Worm (Caenorhabditis elegans) whole organism, late embryonic: ENCODE measurements around the gene ttll-11.
A peak's percentile ranks its signal among the peaks of the same experiment; 100 is the strongest.

Experiments used
- C08G9.2 ChIP-seq: sonication (generic microtip); optimal IDR thresholded peaks from 2 replicates; lab custom pipeline; 2016; ENCODE audit warnings: mild to moderate bottlenecking, missing genetic modification characterization, moderate library complexity, missing compliant biosample characterization
- K02D7.2 ChIP-seq: sonication (generic microtip); optimal IDR thresholded peaks from 2 replicates; lab custom pipeline; 2017; ENCODE audit warnings: mild to moderate bottlenecking, missing genetic modification characterization, missing compliant biosample characterization
- K09A11.1 ChIP-seq: sonication (generic microtip); optimal IDR thresholded peaks from 2 replicates; lab custom pipeline; 2017; ENCODE audit warnings: antibody characterized with exemption, mild to moderate bottlenecking, missing genetic modification characterization, missing compliant biosample characterization; ENCODE audit not compliant: insufficient read depth
- Y22D7AL.16 ChIP-seq: sonication (generic microtip); optimal IDR thresholded peaks from 2 replicates; lab custom pipeline; 2016; ENCODE audit warnings: missing genetic modification characterization, missing compliant biosample characterization
- ama-1 ChIP-seq: fragments of 150-350 bp; optimal IDR thresholded peaks from 2 replicates; lab custom pipeline; 2014
- ceh-14 ChIP-seq: sonication (generic microtip); optimal IDR thresholded peaks from 2 replicates; lab custom pipeline; 2016; ENCODE audit warnings: missing genotype, missing genetic modification characterization, missing compliant biosample characterization
- ceh-19 ChIP-seq: fragments of 200-800 bp; sonication (Bioruptor generic); optimal IDR thresholded peaks from 2 replicates; lab custom pipeline; 2018; ENCODE audit warnings: mild to moderate bottlenecking, missing genetic modification characterization, missing compliant biosample characterization
- ceh-22 ChIP-seq: sonication (generic microtip); optimal IDR thresholded peaks from 2 replicates; lab custom pipeline; 2017; ENCODE audit warnings: missing biosample characterization, missing genetic modification characterization
- ceh-30 ChIP-seq: fragments of 150-350 bp; optimal IDR thresholded peaks from 2 replicates; lab custom pipeline; 2014; ENCODE audit warnings: missing biosample characterization, missing genetic modification characterization
- ceh-45 ChIP-seq: fragments of 200-800 bp; sonication (Bioruptor generic); IDR thresholded peaks from 2 replicates; pipeline ENCODE4 v1.3.6; 2022; ENCODE audit warnings: missing genetic modification reagents, missing genetic modification characterization, missing compliant biosample characterization
- ceh-48 ChIP-seq: sonication (generic microtip); optimal IDR thresholded peaks from 2 replicates; lab custom pipeline; 2016; ENCODE audit warnings: missing genetic modification characterization, inconsistent platforms, missing compliant biosample characterization
- ceh-9 ChIP-seq: sonication (generic microtip); optimal IDR thresholded peaks from 2 replicates; lab custom pipeline; 2016; ENCODE audit warnings: mild to moderate bottlenecking, missing genetic modification characterization, inconsistent platforms, missing compliant biosample characterization
- elt-2 ChIP-seq: sonication (generic microtip); optimal IDR thresholded peaks from 2 replicates; lab custom pipeline; 2016; ENCODE audit warnings: missing genetic modification reagents, missing genetic modification characterization, missing compliant biosample characterization
- ets-4 ChIP-seq: sonication (generic microtip); optimal IDR thresholded peaks from 2 replicates; lab custom pipeline; 2016; ENCODE audit warnings: missing genetic modification characterization, missing compliant biosample characterization
- fkh-10 ChIP-seq: fragments of 150-350 bp; optimal IDR thresholded peaks from 2 replicates; lab custom pipeline; 2014; ENCODE audit warnings: missing biosample characterization, missing genetic modification reagents, missing genetic modification characterization
- fkh-6 ChIP-seq: sonication (generic microtip); optimal IDR thresholded peaks from 2 replicates; lab custom pipeline; 2016; ENCODE audit warnings: missing genetic modification characterization, missing compliant biosample characterization
- gmeb-2 ChIP-seq: sonication (generic microtip); optimal IDR thresholded peaks from 2 replicates; lab custom pipeline; 2016; ENCODE audit warnings: missing genetic modification characterization, inconsistent platforms, missing compliant biosample characterization
- hlh-13 ChIP-seq: fragments of 200-800 bp; sonication (Bioruptor generic); optimal IDR thresholded peaks from 2 replicates; lab custom pipeline; 2018; ENCODE audit warnings: mild to moderate bottlenecking, missing genetic modification characterization, missing compliant biosample characterization
- hlh-15 ChIP-seq: sonication (generic microtip); optimal IDR thresholded peaks from 2 replicates; lab custom pipeline; 2016; ENCODE audit warnings: missing genetic modification characterization, missing compliant biosample characterization
- hlh-30 ChIP-seq: sonication (generic microtip); optimal IDR thresholded peaks from 2 replicates; lab custom pipeline; 2017; ENCODE audit warnings: antibody characterized with exemption, missing genetic modification characterization, missing compliant biosample characterization; ENCODE audit not compliant: insufficient read depth
- hlh-6 ChIP-seq: sonication (generic microtip); optimal IDR thresholded peaks from 2 replicates; lab custom pipeline; 2016; ENCODE audit warnings: missing genotype, missing genetic modification characterization, missing compliant biosample characterization
- hlh-8 ChIP-seq: sonication (generic microtip); optimal IDR thresholded peaks from 2 replicates; lab custom pipeline; 2016; ENCODE audit warnings: missing genotype, missing genetic modification characterization, missing compliant biosample characterization
- mec-3 ChIP-seq: sonication (generic microtip); optimal IDR thresholded peaks from 2 replicates; lab custom pipeline; 2016; ENCODE audit warnings: borderline replicate concordance, missing genetic modification characterization, missing compliant biosample characterization
- nfya-1 ChIP-seq: sonication (generic microtip); optimal IDR thresholded peaks from 2 replicates; lab custom pipeline; 2017; ENCODE audit warnings: missing genetic modification characterization, mild to moderate bottlenecking, missing compliant biosample characterization, antibody characterized with exemption, moderate library complexity
- nhr-11 ChIP-seq: fragments of 150-350 bp; optimal IDR thresholded peaks from 2 replicates; lab custom pipeline; 2014; ENCODE audit warnings: missing biosample characterization, missing genetic modification characterization
- nhr-232 ChIP-seq: sonication (generic microtip); optimal IDR thresholded peaks from 2 replicates; lab custom pipeline; 2016; ENCODE audit warnings: missing genetic modification characterization, missing compliant biosample characterization
- pag-3 ChIP-seq: sonication (generic microtip); optimal IDR thresholded peaks from 2 replicates; lab custom pipeline; 2016; ENCODE audit warnings: missing compliant biosample characterization, missing genetic modification characterization, borderline replicate concordance
- pat-9 ChIP-seq: fragments of 200-800 bp; sonication (Bioruptor generic); optimal IDR thresholded peaks from 2 replicates; lab custom pipeline; 2018; ENCODE audit warnings: mild to moderate bottlenecking, missing genetic modification characterization, moderate library complexity, missing compliant biosample characterization
- pax-1 ChIP-seq: fragments of 150-350 bp; optimal IDR thresholded peaks from 2 replicates; lab custom pipeline; 2014; ENCODE audit warnings: missing biosample characterization, missing genetic modification characterization
- pha-4 ChIP-seq: fragments of 150-350 bp; optimal IDR thresholded peaks from 2 replicates; lab custom pipeline; 2018; ENCODE audit warnings: missing biosample characterization, missing genetic modification reagents, missing genetic modification characterization
- pqm-1 ChIP-seq: sonication (generic microtip); optimal IDR thresholded peaks from 2 replicates; lab custom pipeline; 2016; ENCODE audit warnings: missing genetic modification characterization, missing compliant biosample characterization
- ref-2 ChIP-seq: sonication (generic microtip); optimal IDR thresholded peaks from 2 replicates; lab custom pipeline; 2016; ENCODE audit warnings: missing genetic modification characterization, missing compliant biosample characterization
- rnt-1 ChIP-seq: sonication (generic microtip); optimal IDR thresholded peaks from 2 replicates; lab custom pipeline; 2016; ENCODE audit warnings: missing genetic modification characterization, missing compliant biosample characterization
- sdc-2 ChIP-seq: sonication (generic microtip); optimal IDR thresholded peaks from 2 replicates; lab custom pipeline; 2016; ENCODE audit warnings: missing genotype, missing genetic modification characterization, missing compliant biosample characterization
- sox-2 ChIP-seq: fragments of 200-800 bp; sonication (Bioruptor generic); IDR thresholded peaks from 2 replicates; pipeline ENCODE4 v1.3.6; 2022; ENCODE audit warnings: missing genetic modification reagents, missing genetic modification characterization, missing compliant biosample characterization
- sox-4 ChIP-seq: sonication (generic microtip); optimal IDR thresholded peaks from 2 replicates; lab custom pipeline; 2017; ENCODE audit warnings: mild to moderate bottlenecking, missing genetic modification characterization, inconsistent platforms, missing compliant biosample characterization
- syd-9 ChIP-seq: sonication (generic microtip); optimal IDR thresholded peaks from 2 replicates; lab custom pipeline; 2016; ENCODE audit warnings: mild to moderate bottlenecking, missing genetic modification characterization, moderate library complexity, missing compliant biosample characterization
- tbx-2 ChIP-seq: sonication (generic microtip); optimal IDR thresholded peaks from 2 replicates; lab custom pipeline; 2016; ENCODE audit warnings: missing genetic modification characterization, missing compliant biosample characterization
- tbx-7 ChIP-seq: sonication (generic microtip); optimal IDR thresholded peaks from 2 replicates; lab custom pipeline; 2016; ENCODE audit warnings: missing genotype, missing genetic modification characterization, missing compliant biosample characterization
- unc-42 ChIP-seq: sonication (generic microtip); optimal IDR thresholded peaks from 2 replicates; lab custom pipeline; 2016; ENCODE audit warnings: missing genotype, missing genetic modification characterization, missing compliant biosample characterization
- unc-86 ChIP-seq: sonication (generic microtip); optimal IDR thresholded peaks from 2 replicates; lab custom pipeline; 2016; ENCODE audit warnings: missing genetic modification characterization, missing compliant biosample characterization
- ztf-16 ChIP-seq: sonication (generic microtip); optimal IDR thresholded peaks from 2 replicates; lab custom pipeline; 2017; ENCODE audit warnings: missing genetic modification characterization, missing compliant biosample characterization

Gene ttll-11

ce11 chrIV:8730469-8730868 lies 32.9 kb downstream of the ttll-11 start, which contains the start of gene F21D5.3:
F21D5.3 (plus strand) TSS chrIV:8730815.
- TF ChIP-seq fkh-10 (GFP tag; lab: Kevin White, UChicago) (no peak), pat-9 (no peak), hlh-30 (tag; lab: Kevin White, UChicago) (no peak), elt-2 (tag; lab: Kevin White, UChicago) (peak; percentile 55)

DNA sequence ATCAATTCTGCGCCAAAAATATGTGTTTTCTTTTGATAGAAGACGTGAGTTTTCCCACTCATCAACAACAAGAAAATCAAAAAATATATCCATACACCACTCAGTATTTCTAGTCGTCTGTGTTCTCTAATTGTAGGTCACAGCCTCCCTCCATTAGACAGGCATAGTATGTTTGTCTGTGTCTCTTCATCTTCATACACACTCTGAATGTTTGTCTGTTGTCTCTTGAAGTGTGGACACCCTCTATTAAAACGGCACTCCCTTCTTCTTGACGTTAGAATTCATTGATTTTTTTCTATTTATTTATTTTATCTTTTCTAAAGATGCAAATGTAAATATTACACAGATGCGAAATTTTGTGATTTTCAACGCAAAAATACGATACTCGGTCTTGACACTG lies 39.8 kb downstream of the ttll-11 start:
- TF ChIP-seq nfya-1: peak; percentile 66
- TF ChIP-seq sdc-2 (tag; lab: Kevin White, UChicago): no peak
- TF ChIP-seq ceh-48 (tag; lab: Kevin White, UChicago): peak; percentile 31

ce11 chrIV:8737787-8738186 lies 40.3 kb downstream of the ttll-11 start, which contains the start of gene F21D5.4:
F21D5.4 (plus strand) TSS chrIV:8738087.
- TF ChIP-seq ceh-30 (tag; lab: Kevin White, UChicago): no peak
- TF ChIP-seq ceh-14 (tag; lab: Kevin White, UChicago): no peak
- no peak for TF ChIP-seq K02D7.2 (tag; lab: Kevin White, UChicago)
- no peak for TF ChIP-seq Y22D7AL.16 (tag; lab: Kevin White, UChicago)
- no peak for TF ChIP-seq hlh-30 (tag; lab: Kevin White, UChicago)
- no peak for TF ChIP-seq rnt-1 (tag; lab: Kevin White, UChicago)
- no peak for TF ChIP-seq hlh-15 (tag; lab: Kevin White, UChicago)
- no peak for TF ChIP-seq pha-4 (tag; lab: Kevin White, UChicago)
- no peak for TF ChIP-seq pax-1 (tag; lab: Kevin White, UChicago)

DNA sequence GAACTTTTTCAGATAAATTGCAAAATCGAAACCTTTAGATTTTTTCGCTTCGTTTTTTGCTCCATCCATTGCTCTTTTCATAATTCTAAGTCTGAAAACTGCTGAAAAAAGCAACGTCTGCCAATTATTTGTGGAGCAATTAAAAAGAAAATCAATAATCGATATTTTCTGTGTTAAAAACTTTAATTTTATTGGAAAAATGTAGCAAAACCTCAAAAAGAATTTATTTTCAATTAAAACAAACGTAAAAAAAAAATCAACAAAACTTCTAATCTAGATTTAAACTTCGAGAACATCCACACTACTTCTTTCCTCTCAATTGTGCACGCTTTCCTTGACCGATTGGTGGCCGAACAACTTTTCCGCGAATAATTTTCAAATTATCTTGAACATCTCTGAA lies 41.8 kb downstream of the ttll-11 start, which contains the start of gene F21D5.5:
TSS of gene F21D5.5 (minus strand) at position 101 of the 400 bp plus-strand sequence.
- no peak for TF ChIP-seq hlh-8
- TF ChIP-seq, all 69 proteins: peak for 0

- TF ChIP-seq sox-4 (tag; lab: Kevin White, UChicago) (no peak), hlh-13 (GFP tag; lab: Kevin White, UChicago) (no peak), mec-3 (no peak), gmeb-2 (tag; lab: Kevin White, UChicago) (no peak), tbx-7 (tag; lab: Kevin White, UChicago) (no peak), ama-1 (lab: Kevin White, UChicago) (no peak), pag-3 (tag; lab: Kevin White, UChicago) (no peak), syd-9 (tag; lab: Kevin White, UChicago) (no peak), ceh-9 (tag; lab: Kevin White, UChicago) (no peak), ref-2 (tag; lab: Kevin White, UChicago) (no peak), hlh-8 (no peak), nhr-232 (no peak), C08G9.2 (tag; lab: Kevin White, UChicago) (no peak), K09A11.1 (tag; lab: Kevin White, UChicago) (no peak), hlh-6 (tag; lab: Kevin White, UChicago) (no peak), tbx-2 (no peak), ceh-45 (GFP tag; lab: Robert Waterston, UW) (no peak)
These were observed 42.4 kb downstream of the ttll-11 start, which contains the start of gene mrps-33 for ce11 chrIV:8739926-8740325. mrps-33 (minus strand) TSS chrIV:8740026.

DNA sequence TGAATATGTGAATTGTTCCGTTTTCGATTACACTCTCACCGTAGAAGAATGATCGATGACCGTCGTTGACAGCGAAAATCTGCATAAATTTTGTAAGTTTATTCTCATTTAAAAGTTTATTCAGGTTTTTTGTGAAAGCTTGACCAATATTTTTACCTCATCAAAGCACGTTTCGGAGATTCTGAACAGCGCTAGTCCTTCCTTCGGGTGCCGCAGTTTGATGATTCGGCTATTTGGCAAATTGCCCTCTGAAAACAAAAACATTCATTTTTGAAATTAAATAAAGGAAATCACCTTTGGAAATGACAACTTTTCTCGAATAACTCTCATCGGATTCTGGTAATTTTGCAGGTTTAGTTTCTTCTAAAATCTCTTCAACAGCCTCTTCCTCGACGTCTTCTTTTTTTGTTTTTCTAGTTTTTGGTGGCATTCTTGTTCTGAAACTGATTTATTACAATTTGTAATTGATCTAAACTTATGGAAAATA lies 43.5 kb downstream of the ttll-11 start, which contains the start of gene F21D5.6:
TSS of gene F21D5.6 (minus strand) at position 437 of the 487 bp plus-strand sequence.
- no peak for TF ChIP-seq tbx-2
- no peak for TF ChIP-seq ets-4 (tag; lab: Kevin White, UChicago)
- TF ChIP-seq fkh-6 (tag; lab: Kevin White, UChicago): no peak
- TF ChIP-seq sox-2 (GFP tag; lab: Robert Waterston, UW): no peak
- TF ChIP-seq fkh-10 (GFP tag; lab: Kevin White, UChicago): no peak
- no peak for TF ChIP-seq nhr-11
- TF ChIP-seq ztf-16 (tag; lab: Kevin White, UChicago): no peak
- no peak for TF ChIP-seq pha-4 (tag; lab: Kevin White, UChicago)
- no peak for TF ChIP-seq ceh-19 (GFP tag; lab: Kevin White, UChicago)
- TF ChIP-seq syd-9 (tag; lab: Kevin White, UChicago): no peak
- no peak for TF ChIP-seq K09A11.1 (tag; lab: Kevin White, UChicago)
- no peak for TF ChIP-seq pqm-1
- no peak for TF ChIP-seq nhr-232
- no peak for TF ChIP-seq hlh-30 (tag; lab: Kevin White, UChicago)
- TF ChIP-seq unc-42 (tag; lab: Kevin White, UChicago): no peak
- TF ChIP-seq unc-86 (tag; lab: Kevin White, UChicago): no peak
- no peak for TF ChIP-seq ceh-22 (tag; lab: Kevin White, UChicago)
- TF ChIP-seq gmeb-2 (tag; lab: Kevin White, UChicago): no peak
- TF ChIP-seq pax-1 (tag; lab: Kevin White, UChicago): no peak
- TF ChIP-seq Y22D7AL.16 (tag; lab: Kevin White, UChicago): no peak
